Worm (Caenorhabditis elegans) whole organism, L3 larva: ENCODE results near the gene T23B12.6.

Source experiments
- R02D3.7 ChIP-seq: fragments of 150-350 bp; optimal IDR thresholded peaks from 2 replicates; lab custom pipeline; 2014; ENCODE audit warnings: missing biosample characterization, missing genetic modification characterization
- aly-2 ChIP-seq: fragments of 150-350 bp; optimal IDR thresholded peaks from 2 replicates; lab custom pipeline; 2014; ENCODE audit warnings: missing biosample characterization, missing genetic modification characterization
- ama-1 ChIP-seq: fragments of 150-350 bp; optimal IDR thresholded peaks from 2 replicates; lab custom pipeline; 2018
- ceh-16 ChIP-seq: sonication (generic microtip); optimal IDR thresholded peaks from 2 replicates; lab custom pipeline; 2017; ENCODE audit warnings: missing biosample characterization, missing genetic modification characterization
- ceh-28 ChIP-seq: fragments of 150-350 bp; optimal IDR thresholded peaks from 2 replicates; lab custom pipeline; 2014; ENCODE audit warnings: missing biosample characterization, missing genetic modification reagents, missing genetic modification characterization
- ceh-9 ChIP-seq: sonication (generic microtip); optimal IDR thresholded peaks from 2 replicates; lab custom pipeline; 2018; ENCODE audit warnings: missing biosample characterization, missing genetic modification characterization
- daf-12 ChIP-seq: fragments of 150-350 bp; optimal IDR thresholded peaks from 2 replicates; lab custom pipeline; 2014; ENCODE audit warnings: missing biosample characterization, missing genetic modification reagents, missing genetic modification characterization
- elt-1 ChIP-seq: fragments of 150-350 bp; optimal IDR thresholded peaks from 2 replicates; lab custom pipeline; 2014; ENCODE audit warnings: missing biosample characterization, missing genetic modification characterization
- elt-2 ChIP-seq: sonication (generic microtip); optimal IDR thresholded peaks from 2 replicates; lab custom pipeline; 2016; ENCODE audit warnings: missing genetic modification reagents, mild to moderate bottlenecking, missing genetic modification characterization, missing compliant biosample characterization
- elt-3 ChIP-seq, 3 experiments: fragments of 150-350 bp in 1 of 3; sonication (generic microtip) in 2 of 3; optimal IDR thresholded peaks; 2 replicates in 2 of 3; 4 replicates in 1 of 3; lab custom pipeline; 2014 to 2017; ENCODE audit warnings: missing biosample characterization in 3 of 3, missing genetic modification characterization in 3 of 3
- eor-1 ChIP-seq, 2 experiments: fragments of 150-350 bp; optimal IDR thresholded peaks; 2 replicates each; lab custom pipeline; 2014 to 2018; ENCODE audit warnings: missing biosample characterization in 2 of 2, missing genetic modification characterization in 2 of 2
- fkh-10 ChIP-seq: sonication (generic microtip); optimal IDR thresholded peaks from 2 replicates; lab custom pipeline; 2017; ENCODE audit warnings: missing biosample characterization, missing genetic modification reagents, missing genetic modification characterization
- fkh-2 ChIP-seq: fragments of 150-350 bp; optimal IDR thresholded peaks from 2 replicates; lab custom pipeline; 2014; ENCODE audit warnings: missing biosample characterization, missing genetic modification reagents, missing genetic modification characterization
- fos-1 ChIP-seq: fragments of 150-350 bp; optimal IDR thresholded peaks from 2 replicates; lab custom pipeline; 2014; ENCODE audit warnings: missing biosample characterization, missing genetic modification characterization
- hmg-11 ChIP-seq: sonication (generic microtip); optimal IDR thresholded peaks from 2 replicates; lab custom pipeline; 2016; ENCODE audit warnings: missing genetic modification characterization, missing compliant biosample characterization
- jun-1 ChIP-seq: fragments of 150-350 bp; optimal IDR thresholded peaks from 2 replicates; lab custom pipeline; 2014; ENCODE audit warnings: missing biosample characterization, missing genetic modification reagents, missing genetic modification characterization
- lin-39 ChIP-seq: fragments of 150-350 bp; optimal IDR thresholded peaks from 2 replicates; lab custom pipeline; 2018; ENCODE audit warnings: missing biosample characterization, missing genetic modification reagents, missing genetic modification characterization
- mdl-1 ChIP-seq: fragments of 150-350 bp; optimal IDR thresholded peaks from 2 replicates; lab custom pipeline; 2014; ENCODE audit warnings: missing biosample characterization, missing genetic modification characterization
- mml-1 ChIP-seq: fragments of 150-350 bp; sonication (generic microtip); optimal IDR thresholded peaks from 3 replicates; lab custom pipeline; 2014; ENCODE audit warnings: missing biosample characterization, missing genetic modification characterization
- nfya-1 ChIP-seq: sonication (generic microtip); optimal IDR thresholded peaks from 2 replicates; lab custom pipeline; 2017; ENCODE audit warnings: missing genetic modification characterization, mild to moderate bottlenecking, missing compliant biosample characterization, antibody characterized with exemption, moderate library complexity; ENCODE audit not compliant: insufficient read depth
- nhr-11 ChIP-seq: fragments of 150-350 bp; optimal IDR thresholded peaks from 2 replicates; lab custom pipeline; 2014; ENCODE audit warnings: missing biosample characterization, missing genetic modification characterization
- nhr-12 ChIP-seq: fragments of 150-350 bp; optimal IDR thresholded peaks from 2 replicates; lab custom pipeline; 2014; ENCODE audit warnings: missing biosample characterization, missing genetic modification characterization
- nhr-23 ChIP-seq: fragments of 150-350 bp; optimal IDR thresholded peaks from 2 replicates; lab custom pipeline; 2014; ENCODE audit warnings: missing biosample characterization, missing genetic modification reagents, missing genetic modification characterization
- nhr-237 ChIP-seq: fragments of 150-350 bp; optimal IDR thresholded peaks from 2 replicates; lab custom pipeline; 2014; ENCODE audit warnings: missing biosample characterization, missing genetic modification characterization
- nhr-25 ChIP-seq: sonication (generic microtip); optimal IDR thresholded peaks from 2 replicates; lab custom pipeline; 2017; ENCODE audit warnings: missing biosample characterization, missing genetic modification characterization
- nhr-28 ChIP-seq: fragments of 150-350 bp; optimal IDR thresholded peaks from 2 replicates; lab custom pipeline; 2014; ENCODE audit warnings: missing biosample characterization, missing genetic modification characterization
- nhr-76 ChIP-seq: fragments of 150-350 bp; sonication (generic microtip); optimal IDR thresholded peaks from 5 replicates; lab custom pipeline; 2014; ENCODE audit warnings: missing biosample characterization, missing genetic modification characterization
- nhr-77 ChIP-seq: fragments of 150-350 bp; optimal IDR thresholded peaks from 2 replicates; lab custom pipeline; 2014; ENCODE audit warnings: missing biosample characterization, missing genetic modification characterization
- pha-4 ChIP-seq: fragments of 150-350 bp; optimal IDR thresholded peaks from 2 replicates; lab custom pipeline; 2014; ENCODE audit warnings: missing biosample characterization, missing genetic modification reagents, missing genetic modification characterization
- pqm-1 ChIP-seq: fragments of 150-350 bp; optimal IDR thresholded peaks from 2 replicates; lab custom pipeline; 2017; ENCODE audit warnings: missing biosample characterization, missing genetic modification characterization, inconsistent platforms
- sea-2 ChIP-seq: fragments of 150-350 bp; sonication (generic microtip); optimal IDR thresholded peaks from 4 replicates; lab custom pipeline; 2014; ENCODE audit warnings: missing biosample characterization, missing genetic modification reagents, missing genetic modification characterization
- snpc-4 ChIP-seq: fragments of 150-350 bp; optimal IDR thresholded peaks from 2 replicates; lab custom pipeline; 2014; ENCODE audit warnings: missing biosample characterization, missing genetic modification characterization
- tbx-2 ChIP-seq: sonication (generic microtip); optimal IDR thresholded peaks from 2 replicates; lab custom pipeline; 2016; ENCODE audit warnings: mild to moderate bottlenecking, missing genetic modification characterization, missing compliant biosample characterization
- unc-39 ChIP-seq: sonication (generic microtip); optimal IDR thresholded peaks from 4 replicates; lab custom pipeline; 2017; ENCODE audit warnings: missing biosample characterization, missing genetic modification characterization
- ztf-4 ChIP-seq: fragments of 150-350 bp; optimal IDR thresholded peaks from 2 replicates; lab custom pipeline; 2014; ENCODE audit warnings: missing biosample characterization, missing genetic modification characterization

The T23B12.6 gene

DNA sequence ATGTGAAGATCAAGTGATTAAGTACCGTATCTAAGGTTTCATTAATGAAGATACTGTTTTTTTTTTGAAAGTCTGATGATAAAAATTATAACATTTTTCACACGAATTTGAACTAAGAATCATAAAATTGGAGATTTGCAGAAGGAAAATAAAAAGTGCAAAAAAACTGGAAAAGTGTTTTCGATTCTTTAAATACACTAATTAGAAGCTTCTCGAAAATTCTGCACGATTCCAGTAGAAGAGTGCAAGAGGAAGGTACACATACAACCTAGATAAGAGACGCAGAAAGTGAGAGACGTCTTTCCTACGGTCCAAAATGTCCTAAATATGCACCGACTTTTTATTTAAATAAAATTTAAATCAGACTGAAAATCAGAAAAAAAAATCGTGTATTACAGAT lies 34.0 kb downstream of the T23B12.6 start:
- TF ChIP-seq pha-4 (tag; lab: Kevin White, UChicago), result peak; percentile 14
- TF ChIP-seq elt-3 (tag; optimal IDR thresholded peaks at IDR 0.05; lab: Kevin White, UChicago), result no peak
- peak; percentile 37 for TF ChIP-seq nfya-1 (tag; lab: Kevin White, UChicago)
- no peak for TF ChIP-seq ceh-9 (tag; lab: Kevin White, UChicago)
- TF ChIP-seq daf-12 (tag; lab: Kevin White, UChicago), result no peak
- TF ChIP-seq hmg-11 (tag; lab: Kevin White, UChicago), result no peak
- no peak for TF ChIP-seq aly-2 (tag; lab: Kevin White, UChicago)
- TF ChIP-seq sea-2, result no peak
- no peak for TF ChIP-seq lin-39 (tag; lab: Kevin White, UChicago)
- TF ChIP-seq nhr-76, result no peak
- TF ChIP-seq pqm-1 (tag; lab: Kevin White, UChicago), result no peak
- TF ChIP-seq unc-39 (tag; lab: Kevin White, UChicago), result no peak
- no peak for TF ChIP-seq elt-1 (tag; lab: Kevin White, UChicago)
- TF ChIP-seq, all 47 proteins: peak for 2

DNA sequence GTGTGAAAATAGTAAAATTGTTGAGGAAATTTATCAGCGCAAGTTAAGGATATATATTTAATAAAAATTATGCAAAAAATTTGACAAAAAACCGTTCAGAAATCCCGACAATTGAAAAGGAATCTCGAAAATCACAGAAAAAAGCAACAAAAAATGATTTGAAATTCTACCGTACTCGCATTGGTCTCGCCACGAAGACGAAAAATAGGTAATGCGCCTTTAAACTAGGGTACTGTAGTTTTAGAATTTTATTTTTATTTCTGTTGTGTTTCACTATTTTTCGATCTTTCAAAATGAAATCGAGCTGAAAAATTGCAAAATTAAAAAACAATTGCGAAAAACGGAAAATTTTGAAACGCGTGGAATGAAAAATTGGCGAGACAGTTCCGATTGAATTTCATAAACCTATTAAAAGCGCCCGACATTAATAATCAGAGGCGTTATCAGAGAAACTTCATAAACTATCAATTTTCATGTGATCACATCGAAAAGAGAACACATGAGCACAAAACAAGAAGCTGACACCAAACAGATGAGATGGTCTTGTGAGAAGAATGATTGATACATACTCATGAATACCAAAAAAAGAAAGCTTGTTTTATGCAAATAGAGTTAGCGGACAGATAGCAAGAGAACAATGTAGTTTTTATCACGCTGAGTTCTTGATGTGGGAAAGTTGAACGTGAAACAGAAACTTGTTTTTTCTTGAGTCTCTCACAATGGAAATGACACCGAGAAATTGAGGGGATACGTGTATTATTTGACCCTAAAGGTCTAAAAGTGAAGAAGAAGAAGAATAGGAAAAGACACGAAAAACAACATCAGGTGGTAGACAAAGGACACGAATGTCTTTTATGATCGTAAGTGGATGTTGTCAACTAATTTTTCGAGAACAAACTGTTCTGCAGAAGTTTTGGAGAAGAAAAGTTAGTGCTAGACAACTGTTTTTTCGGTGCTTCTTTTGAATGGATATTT lies 35.1 kb downstream of the T23B12.6 start:
- TF ChIP-seq ztf-4 (tag; lab: Kevin White, UChicago) (peak; percentile 23), nhr-237 (no peak), ama-1 (lab: Kevin White, UChicago) (peak; percentile 16), jun-1 (peak; percentile 9), pqm-1 (tag; lab: Kevin White, UChicago) (peak; percentile 88), nhr-11 (tag; lab: Kevin White, UChicago) (no peak), pha-4 (tag; lab: Kevin White, UChicago) (peak; percentile 73), elt-2 (peak; percentile 92), nhr-28 (tag; lab: Kevin White, UChicago) (no peak), ceh-28 (tag; lab: Kevin White, UChicago) (no peak), nhr-25 (peak; percentile 14), tbx-2 (no peak), ceh-16 (tag; lab: Kevin White, UChicago) (no peak)

DNA sequence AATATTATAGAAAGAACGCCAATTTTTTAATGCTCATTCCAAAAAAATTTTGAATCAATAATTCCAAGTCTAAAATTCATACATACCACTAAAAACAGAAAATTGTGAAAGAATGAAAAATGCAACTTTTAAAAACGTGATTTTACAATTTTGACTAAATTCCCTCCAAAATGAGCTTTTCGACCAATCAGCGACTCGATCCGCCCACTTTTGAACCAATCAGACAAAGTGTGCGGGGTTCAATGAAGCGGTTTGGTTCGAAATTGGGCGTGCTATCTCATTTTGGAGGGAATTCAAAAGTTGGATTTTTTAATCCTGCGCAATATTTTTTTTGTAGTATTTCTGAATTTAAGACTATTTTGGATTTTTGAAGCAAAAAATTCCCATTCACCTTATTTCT lies 42.9 kb downstream of the T23B12.6 start:
- TF ChIP-seq nfya-1 (tag; lab: Kevin White, UChicago) (peak; percentile 69), nhr-12 (tag; lab: Kevin White, UChicago) (no peak), eor-1 (tag; optimal IDR thresholded peaks at IDR 0.05; lab: Kevin White, UChicago) (no peak), mml-1 (tag; lab: Kevin White, UChicago) (no peak)
- TF ChIP-seq, all 47 proteins: peak for 1

DNA sequence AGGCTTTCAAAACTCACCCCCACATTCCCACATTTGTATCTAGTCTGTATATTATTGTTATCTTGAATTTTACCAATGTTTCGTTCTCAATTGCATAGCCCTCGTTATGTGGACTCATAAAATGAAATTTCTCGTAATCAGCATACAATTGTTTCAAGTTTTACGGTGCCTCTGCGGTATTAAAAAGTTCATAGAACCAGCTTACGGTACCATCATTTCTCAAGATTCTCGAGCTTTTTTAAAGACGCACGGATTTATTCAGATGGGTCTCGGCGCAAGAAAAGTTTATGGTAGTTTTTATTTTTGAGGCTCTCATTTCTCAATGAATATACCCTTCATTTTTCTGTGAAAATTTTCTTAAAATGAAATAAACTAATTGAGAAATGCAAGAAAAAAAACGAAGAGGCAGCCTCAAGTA lies 45.1 kb downstream of the T23B12.6 start:
- TF ChIP-seq nhr-12 (tag; lab: Kevin White, UChicago), result no peak
- no peak for TF ChIP-seq ceh-9 (tag; lab: Kevin White, UChicago)
- no peak for TF ChIP-seq nfya-1 (tag; lab: Kevin White, UChicago)
- no peak for TF ChIP-seq ztf-4 (tag; lab: Kevin White, UChicago)
- TF ChIP-seq fos-1 (tag; lab: Kevin White, UChicago), result no peak
- no peak for TF ChIP-seq daf-12 (tag; lab: Kevin White, UChicago)
- TF ChIP-seq fkh-2 (tag; lab: Kevin White, UChicago), result no peak
- no peak for TF ChIP-seq elt-1 (tag; lab: Kevin White, UChicago)
- no peak for TF ChIP-seq snpc-4

DNA sequence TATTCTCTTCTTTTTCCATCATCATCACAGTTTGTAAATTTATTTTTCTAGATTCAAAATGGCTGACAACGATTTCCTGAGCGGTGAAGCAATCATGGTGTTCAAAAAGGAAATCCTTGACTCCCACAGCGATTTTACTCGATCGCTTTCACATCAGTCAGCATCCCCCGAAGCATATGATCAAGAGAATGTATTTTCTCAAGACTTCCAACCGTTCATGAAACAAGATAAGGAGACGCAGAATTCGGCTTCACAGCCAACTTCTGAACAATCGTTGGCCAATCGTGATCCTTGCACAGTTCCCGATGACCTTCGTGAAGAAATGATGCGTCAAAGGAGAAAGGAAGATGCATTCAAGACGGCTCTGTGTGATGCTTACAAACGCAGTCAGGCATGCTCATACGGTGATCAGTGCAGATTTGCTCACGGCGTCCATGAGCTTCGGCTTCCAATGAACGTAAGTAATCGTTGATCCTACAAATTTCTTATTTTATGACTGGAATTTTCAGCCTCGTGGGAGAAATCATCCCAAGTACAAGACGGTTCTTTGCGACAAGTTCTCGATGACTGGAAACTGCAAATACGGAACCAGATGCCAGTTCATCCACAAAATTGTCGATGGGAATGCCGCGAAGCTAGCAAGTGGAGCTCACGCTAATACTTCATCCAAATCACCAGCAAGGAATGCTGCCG lies 46.0 kb downstream of the T23B12.6 start, which contains the start of gene pos-1:
Gene pos-1, plus strand, starts transcription at position 51 of the 693 bp plus-strand sequence.
- no peak for TF ChIP-seq mdl-1 (tag; lab: Kevin White, UChicago)
- TF ChIP-seq jun-1, result no peak
- TF ChIP-seq ama-1 (lab: Kevin White, UChicago), result no peak
- TF ChIP-seq R02D3.7, result no peak
- TF ChIP-seq nhr-237, result no peak
- TF ChIP-seq nhr-77 (tag; lab: Kevin White, UChicago), result no peak
- no peak for TF ChIP-seq nhr-23 (tag; lab: Kevin White, UChicago)
- no peak for TF ChIP-seq fkh-2 (tag; lab: Kevin White, UChicago)
- TF ChIP-seq fkh-10 (GFP tag; lab: Kevin White, UChicago), result no peak
- TF ChIP-seq nhr-25, result no peak
